Fruit fly (Drosophila melanogaster) whole organism: ENCODE measurements around the gene Gdi.

Source experiments
- CG8478 ChIP-seq: fragments of >200 bp; optimal IDR thresholded peaks from 2 replicates; lab custom pipeline; 2018; ENCODE audit warnings: inconsistent platforms
- Dll ChIP-seq: fragments of >200 bp; optimal IDR thresholded peaks from 2 replicates; lab custom pipeline; 2017
- EcR ChIP-seq, 2 experiments: fragments of >200 bp; optimal IDR thresholded peaks; 2 replicates each; lab custom pipeline; 2017; ENCODE audit warnings: missing biosample characterization in 2 of 2, missing genetic modification characterization in 2 of 2, missing genetic modification reagents in 2 of 2
- pan ChIP-seq: fragments of >200 bp; optimal IDR thresholded peaks from 2 replicates; lab custom pipeline; 2017
- psq ChIP-seq: fragments of >200 bp; optimal IDR thresholded peaks from 2 replicates; lab custom pipeline; 2017
- usp ChIP-seq: fragments of >200 bp; optimal IDR thresholded peaks from 2 replicates; lab custom pipeline; 2017; ENCODE audit warnings: missing biosample characterization, missing genetic modification characterization, mixed read lengths

The Gdi gene

DNA sequence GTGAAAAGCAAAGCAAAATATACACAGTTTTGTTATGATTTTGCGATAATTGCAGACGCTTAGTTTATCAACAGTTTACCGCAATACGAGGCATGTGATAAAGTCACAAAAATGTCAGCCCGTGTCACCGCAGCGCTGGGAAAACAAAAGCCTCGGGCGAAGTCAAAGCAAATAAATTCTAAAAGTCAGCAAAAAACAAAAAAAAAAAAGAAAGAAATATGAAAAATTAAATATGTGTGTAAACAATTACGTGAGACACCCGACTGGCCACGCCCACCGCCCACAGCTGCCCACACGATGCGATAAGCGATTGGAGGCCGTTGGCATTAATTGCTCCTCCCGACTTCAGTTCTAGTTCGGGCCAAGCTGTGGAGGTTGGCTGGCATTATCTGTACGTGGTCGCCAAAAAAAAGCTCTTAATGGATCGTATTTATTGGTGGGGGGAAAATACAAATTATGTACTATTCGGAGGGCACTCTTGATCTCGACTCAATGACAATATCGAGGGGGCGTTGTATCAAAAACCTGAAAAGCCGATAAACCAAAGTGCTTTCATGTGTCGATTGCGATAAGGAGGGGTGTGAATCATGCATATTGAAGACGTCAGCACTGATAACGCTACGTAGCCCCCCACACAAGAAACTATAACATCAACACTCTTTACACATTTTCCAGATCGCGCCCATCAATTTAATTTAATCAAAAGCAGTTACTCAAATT, 35.1 kb downstream of the Gdi start:
- TF ChIP-seq CG8478 (lab: Kevin White, UChicago), result no peak
- TF ChIP-seq EcR (GFP tag; optimal IDR thresholded peaks at IDR 0.05; lab: Kevin White, UChicago), result no peak
- no peak for TF ChIP-seq usp (GFP tag; lab: Kevin White, UChicago)
- no peak for TF ChIP-seq psq
- no peak for TF ChIP-seq pan (lab: Kevin White, UChicago)
- TF ChIP-seq Dll (lab: Kevin White, UChicago), result no peak

DNA sequence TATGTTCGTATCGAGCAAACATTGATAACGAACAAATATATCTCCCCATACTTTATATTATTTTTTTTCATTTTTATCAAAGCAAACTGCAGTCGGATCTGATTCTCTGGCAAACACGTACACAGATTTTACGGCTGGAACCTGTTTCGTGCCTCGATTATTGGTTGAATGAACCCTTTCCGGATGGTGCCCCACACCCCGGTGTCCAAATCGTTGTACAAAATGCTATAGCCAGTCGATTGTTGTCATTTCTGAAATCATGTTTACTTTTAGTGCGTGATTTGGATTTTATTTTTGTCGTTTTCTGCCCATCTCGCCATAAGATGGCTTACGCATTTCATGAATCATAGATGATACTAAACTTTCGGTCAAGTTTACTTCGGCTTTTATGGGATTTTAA, 36.8 kb downstream of the Gdi start:
- TF ChIP-seq CG8478 (lab: Kevin White, UChicago), result no peak
- peak; percentile 42 to 64 for TF ChIP-seq EcR (GFP tag; optimal IDR thresholded peaks at IDR 0.05; lab: Kevin White, UChicago)

DNA sequence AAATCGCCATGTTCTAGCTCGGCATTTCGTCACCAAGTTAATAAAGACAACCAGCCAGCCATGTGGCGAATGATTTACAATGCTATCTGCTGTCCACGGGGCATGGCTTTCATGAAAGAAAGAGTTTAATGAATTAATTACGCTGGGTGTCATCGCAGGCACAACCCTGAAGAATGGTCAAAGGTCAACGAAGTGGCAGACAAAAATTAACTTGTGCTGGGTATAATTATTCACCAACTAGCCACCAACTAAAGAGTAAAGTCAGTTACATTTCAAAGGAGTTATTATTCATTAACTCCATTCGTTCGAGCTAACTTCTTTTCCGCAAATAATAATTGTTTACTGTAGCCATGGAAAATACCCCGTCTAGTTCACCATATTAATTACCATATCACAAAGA, 37.2 kb downstream of the Gdi start:
- no peak for TF ChIP-seq CG8478 (lab: Kevin White, UChicago)
- no peak for TF ChIP-seq psq
- TF ChIP-seq usp (GFP tag; lab: Kevin White, UChicago), result no peak
- no peak for TF ChIP-seq EcR (GFP tag; optimal IDR thresholded peaks at IDR 0.05; lab: Kevin White, UChicago)
- no peak for TF ChIP-seq Dll (lab: Kevin White, UChicago)
- no peak for TF ChIP-seq pan (lab: Kevin White, UChicago)

DNA sequence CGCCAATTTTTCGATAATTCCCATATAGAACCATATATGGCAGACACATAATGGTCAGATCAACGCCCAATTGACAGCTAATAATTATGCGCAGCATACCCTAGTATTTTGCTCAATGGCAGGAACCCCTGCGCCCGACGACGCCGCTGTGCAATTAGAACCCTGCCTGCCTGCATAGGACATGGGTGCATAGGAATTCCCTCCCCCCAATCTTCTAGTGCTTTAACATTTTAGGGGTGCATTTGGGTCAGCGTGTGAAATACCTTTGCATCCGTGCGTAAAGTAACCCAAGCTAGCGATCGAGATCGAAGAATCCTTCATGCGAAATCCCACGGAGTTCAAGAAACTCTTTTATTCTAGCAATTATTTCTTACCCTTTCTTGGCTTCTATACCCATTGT, 39.5 kb downstream of the Gdi start:
- no peak for TF ChIP-seq usp (GFP tag; lab: Kevin White, UChicago)
- no peak for TF ChIP-seq pan (lab: Kevin White, UChicago)
- TF ChIP-seq Dll (lab: Kevin White, UChicago), result no peak
- TF ChIP-seq CG8478 (lab: Kevin White, UChicago), result no peak
- no peak for TF ChIP-seq psq
- no peak for TF ChIP-seq EcR (GFP tag; optimal IDR thresholded peaks at IDR 0.05; lab: Kevin White, UChicago)

DNA sequence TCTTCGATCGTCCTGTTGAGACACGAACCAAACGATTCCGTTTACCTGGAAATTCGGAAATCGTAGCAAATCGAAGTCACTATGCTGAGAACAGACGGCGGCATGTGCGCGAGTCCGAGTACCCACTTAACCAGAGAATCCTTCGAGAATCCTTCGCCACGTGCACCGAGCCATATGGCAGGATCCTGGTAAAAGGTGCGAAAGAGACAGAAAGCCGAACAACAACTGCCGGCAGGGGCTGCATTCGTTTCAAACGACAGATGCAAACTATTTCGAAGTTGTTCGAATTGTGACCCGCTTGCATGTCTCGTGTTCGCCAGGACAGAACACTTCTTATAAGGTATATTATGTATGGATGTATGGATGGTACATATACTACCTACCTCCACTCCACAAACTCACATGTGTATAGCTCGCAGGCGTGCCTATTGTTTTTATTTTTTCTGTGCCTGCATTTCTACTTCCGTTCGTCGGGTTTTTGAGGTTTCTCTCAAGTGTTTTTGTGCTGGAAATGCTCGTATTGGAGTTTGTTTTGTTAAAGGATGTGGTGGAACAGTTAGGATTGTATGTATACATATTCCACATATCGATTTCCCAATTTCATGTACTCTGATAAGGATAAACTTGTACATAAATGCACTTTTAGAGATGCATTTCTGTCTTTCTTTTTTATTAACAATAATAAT, 40.2 kb downstream of the Gdi start:
- TF ChIP-seq pan (lab: Kevin White, UChicago) (no peak), CG8478 (lab: Kevin White, UChicago) (no peak), psq (no peak), Dll (lab: Kevin White, UChicago) (no peak), usp (GFP tag; lab: Kevin White, UChicago) (no peak), EcR (GFP tag; optimal IDR thresholded peaks at IDR 0.05; lab: Kevin White, UChicago) (no peak)

DNA sequence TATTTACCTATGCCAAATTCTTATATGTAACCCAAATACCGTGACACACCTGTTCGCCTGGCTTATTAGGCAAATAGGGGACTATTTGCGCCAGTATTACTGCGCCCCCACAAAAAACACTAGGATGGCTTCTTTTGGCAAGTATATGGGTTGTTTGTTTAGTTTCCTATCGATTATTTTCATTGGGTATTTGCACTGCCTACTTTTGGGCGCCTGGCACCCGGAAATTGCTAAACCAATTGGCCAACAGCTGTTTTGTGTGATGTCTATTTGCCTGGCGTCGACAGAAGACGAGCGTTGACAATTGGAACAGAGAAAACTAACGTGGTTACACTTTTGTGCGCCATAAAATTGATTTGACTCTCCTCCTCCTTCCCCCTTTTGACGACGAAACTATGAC, 41.7 kb downstream of the Gdi start:
- TF ChIP-seq psq, result no peak
- no peak for TF ChIP-seq pan (lab: Kevin White, UChicago)
- no peak for TF ChIP-seq usp (GFP tag; lab: Kevin White, UChicago)
- no peak for TF ChIP-seq CG8478 (lab: Kevin White, UChicago)
- no peak for TF ChIP-seq Dll (lab: Kevin White, UChicago)

DNA sequence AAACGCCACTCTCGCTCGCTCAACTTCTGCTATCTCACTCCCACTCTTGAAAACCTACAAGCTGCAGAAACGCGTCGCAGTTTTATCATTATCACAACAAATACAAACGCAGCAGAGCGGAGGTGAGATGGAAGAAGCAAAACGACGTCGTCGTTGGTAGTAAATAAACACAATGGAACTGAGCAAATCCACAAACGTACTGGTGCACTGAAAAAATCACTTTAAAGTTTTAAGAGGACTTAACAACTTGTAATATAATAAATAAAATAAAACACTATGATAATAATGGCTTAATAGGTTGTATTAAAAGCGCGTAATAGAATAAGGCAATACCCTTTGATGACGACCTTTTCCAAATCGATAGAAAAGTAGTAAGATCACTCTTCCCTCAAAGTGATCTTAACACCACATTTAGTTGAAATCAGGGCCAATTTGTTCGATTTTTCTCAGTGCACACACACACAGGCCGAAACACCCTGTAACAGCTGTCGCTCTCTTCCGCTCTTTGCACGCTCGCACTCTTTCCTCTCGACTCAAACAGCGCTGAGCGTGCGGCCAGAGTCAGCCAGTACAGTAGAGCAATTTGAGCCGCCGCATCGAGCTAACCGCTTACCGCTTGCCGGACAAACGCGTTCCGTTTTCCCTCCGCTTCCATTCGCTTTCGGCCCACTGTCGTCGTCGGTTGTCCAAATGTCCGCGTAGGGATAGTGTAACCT, 45.3 kb downstream of the Gdi start:
- TF ChIP-seq EcR (GFP tag; optimal IDR thresholded peaks at IDR 0.05; lab: Kevin White, UChicago) (no peak), Dll (lab: Kevin White, UChicago) (no peak), psq (no peak), CG8478 (lab: Kevin White, UChicago) (no peak), pan (lab: Kevin White, UChicago) (no peak), usp (GFP tag; lab: Kevin White, UChicago) (no peak)

DNA sequence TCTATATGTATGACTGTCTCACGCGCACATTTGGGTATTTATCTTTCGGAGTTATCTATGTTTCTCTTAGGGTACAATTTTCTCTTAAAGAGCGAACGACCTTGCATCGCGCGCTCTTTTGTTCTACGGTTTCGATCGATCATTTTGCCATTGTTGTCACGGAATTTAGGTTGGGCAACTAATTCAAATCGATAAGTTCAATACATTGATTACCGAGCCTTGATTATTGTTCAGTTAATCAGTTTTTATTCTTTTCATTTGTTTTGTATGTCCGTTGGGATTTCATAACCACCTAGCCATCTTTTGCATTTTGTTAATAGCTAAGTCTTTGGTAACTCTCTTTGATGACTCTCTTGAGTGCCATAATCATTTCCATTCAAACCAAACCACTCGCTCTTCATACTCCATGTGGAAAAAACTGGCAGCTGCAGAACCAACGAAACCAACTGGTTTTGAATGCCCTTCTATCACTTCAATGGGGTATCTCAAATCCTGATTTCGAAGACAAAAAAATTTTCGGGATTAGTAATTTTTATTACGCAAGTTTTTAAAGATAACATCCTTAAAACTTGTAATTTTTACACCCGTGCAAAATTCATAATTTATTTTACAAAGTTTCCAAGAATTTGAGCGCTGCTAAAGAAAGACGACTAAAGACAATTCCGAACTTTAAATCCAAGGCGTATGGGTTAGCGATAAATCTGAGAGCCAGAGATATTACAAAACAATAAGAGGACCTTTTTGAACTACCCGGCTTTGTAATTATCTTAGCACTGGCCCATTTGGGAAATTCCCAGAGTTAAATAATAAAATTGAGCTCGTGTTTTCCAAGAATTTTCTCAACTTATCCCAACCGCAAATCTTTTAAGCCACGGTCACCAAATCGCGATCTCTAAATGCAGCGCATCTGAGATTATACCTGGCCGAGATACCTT, 46.1 kb downstream of the Gdi start:
- no peak for TF ChIP-seq psq
- TF ChIP-seq CG8478 (lab: Kevin White, UChicago), result peak; percentile 42
- no peak for TF ChIP-seq Dll (lab: Kevin White, UChicago)

DNA sequence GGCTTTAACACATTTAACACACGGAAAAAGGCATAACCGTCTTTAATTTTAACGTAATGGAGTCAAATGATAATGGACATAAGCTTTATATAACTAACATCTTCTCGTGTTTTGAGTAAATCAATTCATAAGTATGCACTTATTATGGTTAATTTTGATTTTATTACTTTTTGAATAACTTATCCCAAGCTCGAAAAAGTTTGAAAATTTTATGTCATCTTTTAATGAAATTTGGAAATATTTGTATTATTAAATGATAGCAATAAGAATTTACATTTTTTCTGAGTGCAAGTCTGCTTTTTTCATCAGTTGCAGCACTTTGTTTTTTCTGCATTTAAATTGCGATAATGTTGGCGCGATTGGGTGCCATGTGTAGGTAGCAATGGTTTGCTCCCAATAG, 46.9 kb downstream of the Gdi start:
- no peak for TF ChIP-seq CG8478 (lab: Kevin White, UChicago)

DNA sequence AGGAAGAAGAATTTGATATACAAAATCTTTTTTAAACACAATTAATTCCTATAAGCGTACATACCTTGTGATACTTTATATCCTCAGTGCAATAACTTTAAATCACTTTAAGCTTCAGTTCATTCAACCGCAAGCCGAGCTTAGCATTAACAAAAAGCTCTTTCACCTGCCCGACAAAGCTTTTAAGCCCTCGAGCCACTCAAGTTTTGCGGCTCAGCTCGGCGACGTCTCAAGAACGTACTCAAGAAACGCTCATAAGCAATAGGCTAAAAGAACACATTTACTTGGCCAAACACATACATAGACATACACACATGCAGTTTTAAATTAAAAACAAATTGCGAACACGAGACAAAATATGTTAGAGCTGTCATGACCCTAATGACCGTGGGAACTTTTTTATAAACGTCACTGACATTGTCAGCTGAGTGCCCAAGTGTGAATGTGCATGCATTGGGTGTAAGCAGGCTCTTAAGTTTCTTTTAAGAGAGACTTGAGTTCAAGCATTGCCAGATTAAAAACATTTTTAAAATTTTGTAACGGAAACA, 48.2 kb downstream of the Gdi start:
- TF ChIP-seq psq (no peak), pan (lab: Kevin White, UChicago) (no peak), Dll (lab: Kevin White, UChicago) (no peak), EcR (GFP tag; optimal IDR thresholded peaks at IDR 0.05; lab: Kevin White, UChicago) (no peak), usp (GFP tag; lab: Kevin White, UChicago) (no peak), CG8478 (lab: Kevin White, UChicago) (no peak)

DNA sequence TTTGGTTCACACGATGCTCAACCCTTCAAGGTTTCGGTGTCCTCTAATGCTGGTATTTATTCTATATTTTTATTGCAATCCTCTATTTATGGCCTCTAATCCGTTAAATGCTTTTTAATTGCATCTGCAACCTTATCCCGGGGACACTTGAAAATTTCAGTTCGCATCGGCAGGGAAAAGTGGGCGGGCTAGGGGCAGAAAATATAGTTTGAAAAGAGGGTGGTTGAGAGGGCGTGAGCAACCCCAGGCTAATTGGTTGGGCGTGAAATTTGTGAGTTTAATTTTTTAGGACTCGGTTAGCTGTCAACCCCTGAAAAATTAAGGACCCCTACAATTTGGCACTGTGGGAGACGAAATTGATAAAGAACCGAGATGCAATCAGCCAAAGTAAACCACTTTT, 48.9 kb downstream of the Gdi start:
- TF ChIP-seq pan (lab: Kevin White, UChicago), result no peak
- TF ChIP-seq usp (GFP tag; lab: Kevin White, UChicago), result no peak
- TF ChIP-seq psq, result no peak
- TF ChIP-seq Dll (lab: Kevin White, UChicago), result no peak
- TF ChIP-seq CG8478 (lab: Kevin White, UChicago), result no peak
- TF ChIP-seq EcR (GFP tag; optimal IDR thresholded peaks at IDR 0.05; lab: Kevin White, UChicago), result no peak
